Worm (Caenorhabditis elegans) whole organism, late embryonic: ENCODE results near the gene mrpl-44.

Experiments
- C08G9.2 ChIP-seq: sonication (generic microtip); optimal IDR thresholded peaks from 2 replicates; lab custom pipeline; 2016; ENCODE audit warnings: mild to moderate bottlenecking, missing genetic modification characterization, moderate library complexity, missing compliant biosample characterization
- dve-1 ChIP-seq: sonication (generic microtip); optimal IDR thresholded peaks from 2 replicates; lab custom pipeline; 2017; ENCODE audit warnings: antibody characterized with exemption, mild to moderate bottlenecking, missing genetic modification characterization, missing compliant biosample characterization
- fkh-6 ChIP-seq: sonication (generic microtip); optimal IDR thresholded peaks from 2 replicates; lab custom pipeline; 2016; ENCODE audit warnings: missing genetic modification characterization, missing compliant biosample characterization
- lin-11 ChIP-seq: fragments of 200-800 bp; sonication (Bioruptor generic); optimal IDR thresholded peaks from 2 replicates; lab custom pipeline; 2018; ENCODE audit warnings: mild to moderate bottlenecking, missing genetic modification characterization, missing compliant biosample characterization
- sdc-2 ChIP-seq: sonication (generic microtip); optimal IDR thresholded peaks from 2 replicates; lab custom pipeline; 2016; ENCODE audit warnings: missing genotype, missing genetic modification characterization, missing compliant biosample characterization
- unc-3 ChIP-seq, 2 experiments: fragments of 200-800 bp in 1 of 2; sonication (Bioruptor generic) in 1 of 2; sonication (generic microtip) in 1 of 2; conservative IDR thresholded peaks in 1 of 2; optimal IDR thresholded peaks in 1 of 2; 2 replicates each; pipeline versions ENCODE4 v1.3.6 to Lab custom; 2016 to 2022; ENCODE audit warnings: missing compliant biosample characterization in 2 of 2, missing genetic modification characterization in 2 of 2, missing genetic modification reagents in 1 of 2

DNA sequence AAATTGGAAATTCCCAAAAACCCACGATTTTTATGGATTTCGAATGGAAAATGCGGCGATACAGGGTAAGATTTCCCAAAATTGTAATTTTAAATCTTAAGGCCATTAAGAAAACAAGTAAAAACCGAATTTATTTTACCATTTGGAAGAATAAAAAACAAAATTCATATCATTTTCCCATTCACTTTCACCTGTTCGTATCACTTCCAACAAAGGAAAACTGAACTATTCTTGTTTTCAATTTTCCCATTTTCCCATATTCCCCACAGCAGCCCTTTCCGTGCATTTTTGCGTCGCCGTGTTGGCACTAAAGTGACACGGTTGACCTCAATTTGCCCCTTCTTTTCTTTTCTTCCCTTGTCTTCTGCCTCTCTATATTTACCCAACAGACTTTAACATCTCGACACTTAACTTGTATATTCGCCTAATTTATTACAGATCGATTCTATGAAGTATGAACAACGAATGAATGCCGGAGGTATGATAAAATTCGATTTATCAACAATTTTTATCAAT, 36.7 kb upstream of the mrpl-44 start, which contains the start of gene sec-16A.1:
- no peak for TF ChIP-seq lin-11
- no peak for TF ChIP-seq unc-3 (GFP tag; conservative IDR thresholded peaks at IDR 0.05; lab: Robert Waterston, UW)
- no peak for TF ChIP-seq unc-3 (tag; optimal IDR thresholded peaks at IDR 0.05; lab: Kevin White, UChicago)
- no peak for TF ChIP-seq C08G9.2 (tag; lab: Kevin White, UChicago)
- TF ChIP-seq dve-1 (tag; lab: Kevin White, UChicago) = no peak
- TF ChIP-seq fkh-6 (tag; lab: Kevin White, UChicago) = no peak
- TF ChIP-seq sdc-2 (tag; lab: Kevin White, UChicago) = no peak
